Fruit fly (Drosophila melanogaster): Measurements from ENCODE around the gene CG5126.
A peak's percentile ranks its signal among the peaks of the same experiment; 100 is the strongest.

Gene CG5126

dm6 chr2L:1144371-1145360 lies 39.2 kb downstream of the CG5126 start (continued):
- TF ChIP-seq CG2678 (tag; optimal IDR thresholded peaks at IDR 0.05) (peak; percentile 81), sug (tag; optimal IDR thresholded peaks at IDR 0.05) (peak; percentile 41), z (GFP tag; IDR thresholded peaks at IDR 0.05) (no peak), Gsc (GFP tag; IDR thresholded peaks at IDR 0.05) (no peak), CG10321 (GFP tag; IDR thresholded peaks at IDR 0.05) (no peak), Dbx (GFP tag; IDR thresholded peaks at IDR 0.05) (no peak), CG7372 (GFP tag; IDR thresholded peaks at IDR 0.05) (no peak), grau (tag; optimal IDR thresholded peaks at IDR 0.05) (peak; percentile 71), ab (GFP tag; optimal IDR thresholded peaks at IDR 0.05) (no peak), gt (GFP tag; IDR thresholded peaks at IDR 0.05) (0 out of 2 replicates have a peak, but pooled peaks have one; percentile 9), CG4360 (GFP tag; IDR thresholded peaks at IDR 0.05) (no peak), Camta (GFP tag; optimal IDR thresholded peaks at IDR 0.05) (peak; percentile 18), CG1603 (tag; optimal IDR thresholded peaks at IDR 0.05) (peak; percentile 78), cwo (GFP tag; optimal IDR thresholded peaks at IDR 0.05) (peak; percentile 53), CG2712 (tag; optimal IDR thresholded peaks at IDR 0.05) (peak; percentile 78), Jarid2 (GFP tag; optimal IDR thresholded peaks at IDR 0.05) (no peak), ftz-f1 (GFP tag; optimal IDR thresholded peaks at IDR 0.05) (no peak), CG11560 (tag; IDR thresholded peaks at IDR 0.05) (no peak), CG10209 (GFP tag; optimal IDR thresholded peaks at IDR 0.05) (peak; percentile 28), fd102C (GFP tag; optimal IDR thresholded peaks at IDR 0.05) (no peak), sob (GFP tag; IDR thresholded peaks at IDR 0.05) (no peak), emc (GFP tag; optimal IDR thresholded peaks at IDR 0.05) (no peak), CG8359 (GFP tag; optimal IDR thresholded peaks at IDR 0.05; ENCODE audit: borderline replicate concordance) (peak; percentile 21), CG7987 (GFP tag; optimal IDR thresholded peaks at IDR 0.05) (no peak), pnt (GFP tag; optimal IDR thresholded peaks at IDR 0.05) (no peak), run (tag; optimal IDR thresholded peaks at IDR 0.05) (no peak), cad (GFP tag; optimal IDR thresholded peaks at IDR 0.05) (no peak), Fer3 (tag; optimal IDR thresholded peaks at IDR 0.05) (peak; percentile 58), schlank (tag; optimal IDR thresholded peaks at IDR 0.05) (peak; percentile 16), D (optimal IDR thresholded peaks at IDR 0.05) (no peak), D (GFP tag; optimal IDR thresholded peaks at IDR 0.05) (peak; percentile 54), corto (GFP tag; optimal IDR thresholded peaks at IDR 0.05) (peak; percentile 81), nerfin-1 (tag; optimal IDR thresholded peaks at IDR 0.05) (peak; percentile 11), sim (GFP tag; IDR thresholded peaks at IDR 0.05) (peak; percentile 29; the same call in 1 of the 2 replicates), CG6854 (GFP tag; optimal IDR thresholded peaks at IDR 0.05) (no peak), CG30020 (tag; optimal IDR thresholded peaks at IDR 0.05) (no peak), Ptx1 (GFP tag; IDR thresholded peaks at IDR 0.05) (peak; percentile 59), CG2202 (tag; optimal IDR thresholded peaks at IDR 0.05) (peak; percentile 51), danr (GFP tag; IDR thresholded peaks at IDR 0.05) (no peak), maf-S (GFP tag; optimal IDR thresholded peaks at IDR 0.05) (peak; percentile 7), gcm2 (GFP tag; optimal IDR thresholded peaks at IDR 0.05) (no peak), MESR4 (GFP tag; optimal IDR thresholded peaks at IDR 0.05) (no peak), HLH4C (GFP tag; IDR thresholded peaks at IDR 0.05; ENCODE audit: partially characterized antibody) (no peak), zf30C (GFP tag; optimal IDR thresholded peaks at IDR 0.05) (no peak), ato (GFP tag; IDR thresholded peaks at IDR 0.05; ENCODE audit: partially characterized antibody) (no peak), NFAT (GFP tag; IDR thresholded peaks at IDR 0.05) (no peak), Dek (tag; optimal IDR thresholded peaks at IDR 0.05) (peak; percentile 53), Taf1 (GFP tag; IDR thresholded peaks at IDR 0.05) (no peak), bsh (GFP tag; optimal IDR thresholded peaks at IDR 0.05) (peak; percentile 7 to 71)

Data from whole organism, embryonic.